Fruit fly (Drosophila melanogaster) whole organism, embryonic: ENCODE measurements around the gene Inx3.
A peak's percentile ranks its signal among the peaks of the same experiment; 100 is the strongest.

ENCODE experiments used
- BEAF-32 ChIP-seq: fragments of 200-800 bp; sonication (Bioruptor generic); optimal IDR thresholded peaks from 3 replicates; lab custom pipeline; 2017; ENCODE audit warnings: missing biosample characterization, missing genetic modification characterization, mild to moderate bottlenecking, moderate library complexity, missing genetic modification reagents
- Bgb ChIP-seq: fragments of 200-800 bp; sonication (Bioruptor generic); IDR thresholded peaks from 2 replicates; pipeline ENCODE4 v1.3.6; 2022; ENCODE audit warnings: missing biosample characterization, missing genetic modification characterization; ENCODE audit not compliant: partially characterized antibody
- C15 ChIP-seq: fragments of 200-800 bp; sonication (Bioruptor generic); IDR thresholded peaks from 3 replicates; pipeline ENCODE4 v1.3.6; 2022; ENCODE audit warnings: missing biosample characterization, missing genetic modification characterization
- CG10366 ChIP-seq: fragments of 200-800 bp; sonication (Bioruptor generic); IDR thresholded peaks from 2 replicates; pipeline ENCODE4 v1.3.6; 2022; ENCODE audit warnings: missing biosample characterization, missing genetic modification characterization
- CG11247 ChIP-seq: fragments of 200-800 bp; sonication (Bioruptor generic); IDR thresholded peaks from 2 replicates; pipeline ENCODE4 v1.3.6; 2022; ENCODE audit warnings: missing biosample characterization, missing genetic modification characterization
- CG11456 ChIP-seq: fragments of 200-800 bp; sonication (Bioruptor generic); IDR thresholded peaks from 3 replicates; pipeline ENCODE4 v1.3.6; 2022; ENCODE audit warnings: missing biosample characterization, missing genetic modification characterization
- CG12744 ChIP-seq: fragments of 200-800 bp; sonication (Bioruptor generic); optimal IDR thresholded peaks from 2 replicates; lab custom pipeline; 2016; ENCODE audit warnings: missing biosample characterization, missing genetic modification characterization
- CG13123 ChIP-seq: fragments of 200-800 bp; sonication (Bioruptor generic); optimal IDR thresholded peaks from 2 replicates; lab custom pipeline; 2016; ENCODE audit warnings: missing biosample characterization, missing genetic modification characterization
- CG14710 ChIP-seq: fragments of 200-800 bp; sonication (Bioruptor generic); optimal IDR thresholded peaks from 3 replicates; lab custom pipeline; 2019; ENCODE audit warnings: missing biosample characterization, mild to moderate bottlenecking, missing genetic modification characterization, moderate library complexity
- CG15011 ChIP-seq: fragments of 200-800 bp; sonication (Bioruptor generic); optimal IDR thresholded peaks from 3 replicates; lab custom pipeline; 2018; ENCODE audit warnings: missing biosample characterization, mild to moderate bottlenecking, missing genetic modification characterization
- CG15479 ChIP-seq: fragments of 200-800 bp; sonication (Bioruptor generic); optimal IDR thresholded peaks from 3 replicates; lab custom pipeline; 2019; ENCODE audit warnings: missing biosample characterization, mild to moderate bottlenecking, missing genetic modification characterization, moderate library complexity
- CG1603 ChIP-seq: fragments of 200-800 bp; sonication (Bioruptor generic); optimal IDR thresholded peaks from 2 replicates; lab custom pipeline; 2019; ENCODE audit warnings: missing biosample characterization, mild to moderate bottlenecking, missing genetic modification characterization, moderate library complexity
- CG1647 ChIP-seq: fragments of 200-800 bp; sonication (Bioruptor generic); optimal IDR thresholded peaks from 3 replicates; lab custom pipeline; 2016; ENCODE audit warnings: missing biosample characterization, missing genetic modification characterization
- CG17328 ChIP-seq: fragments of 200-800 bp; sonication (Bioruptor generic); IDR thresholded peaks from 2 replicates; pipeline ENCODE4 v1.3.6; 2022; ENCODE audit warnings: missing biosample characterization, missing genetic modification characterization
- CG17361 ChIP-seq: fragments of 200-800 bp; sonication (Bioruptor generic); IDR thresholded peaks from 3 replicates; pipeline ENCODE4 v1.3.6; 2022; ENCODE audit warnings: missing biosample characterization, missing genetic modification characterization
- CG2129 ChIP-seq: fragments of 200-800 bp; sonication (Bioruptor generic); IDR thresholded peaks from 2 replicates; pipeline ENCODE4 v1.3.6; 2022; ENCODE audit warnings: missing biosample characterization, missing genetic modification characterization; ENCODE audit not compliant: partially characterized antibody
- CG31224 ChIP-seq: fragments of 200-800 bp; sonication (Bioruptor generic); IDR thresholded peaks from 2 replicates; pipeline ENCODE4 v1.3.6; 2022; ENCODE audit warnings: missing biosample characterization, missing genetic modification characterization
- CG32772 ChIP-seq: fragments of 200-800 bp; sonication (Bioruptor generic); IDR thresholded peaks from 2 replicates; pipeline ENCODE4 v1.3.6; 2022; ENCODE audit warnings: missing biosample characterization, missing genetic modification characterization
- CG4282 ChIP-seq: fragments of 200-800 bp; sonication (Bioruptor generic); optimal IDR thresholded peaks from 2 replicates; lab custom pipeline; 2016; ENCODE audit warnings: missing biosample characterization, missing genetic modification characterization
- CG8388 ChIP-seq: fragments of 200-800 bp; sonication (Bioruptor generic); optimal IDR thresholded peaks from 2 replicates; lab custom pipeline; 2019; ENCODE audit warnings: missing biosample characterization, mild to moderate bottlenecking, missing genetic modification characterization, moderate library complexity
- CG8478 ChIP-seq: fragments of >200 bp; optimal IDR thresholded peaks from 2 replicates; lab custom pipeline; 2018
- Dref ChIP-seq: fragments of 200-800 bp; sonication (Bioruptor generic); IDR thresholded peaks from 2 replicates; pipeline ENCODE4 v1.3.6; 2022; ENCODE audit warnings: missing biosample characterization, missing genetic modification characterization
- Ets65A ChIP-seq: fragments of 200-800 bp; sonication (Bioruptor generic); peaks from one replicate; lab custom pipeline; 2016; ENCODE audit warnings: missing biosample characterization, missing genetic modification characterization
- Ets97D ChIP-seq: fragments of 200-800 bp; sonication (Bioruptor generic); optimal IDR thresholded peaks from 3 replicates; lab custom pipeline; 2016; ENCODE audit warnings: missing biosample characterization, missing genetic modification characterization
- Gug ChIP-seq: fragments of 200-800 bp; sonication (Bioruptor generic); IDR thresholded peaks from 4 replicates; pipeline ENCODE4 v1.3.6; 2022; ENCODE audit warnings: missing biosample characterization, missing genetic modification characterization
- Hand ChIP-seq: fragments of 200-800 bp; sonication (Bioruptor generic); optimal IDR thresholded peaks from 2 replicates; lab custom pipeline; 2017; ENCODE audit warnings: mild to moderate bottlenecking, missing biosample characterization, missing genetic modification reagents, missing genetic modification characterization
- HmgD ChIP-seq: fragments of 200-800 bp; sonication (Bioruptor generic); optimal IDR thresholded peaks from 3 replicates; lab custom pipeline; 2016; ENCODE audit warnings: missing biosample characterization, missing genetic modification characterization
- Optix ChIP-seq: fragments of 200-800 bp; sonication (Bioruptor generic); IDR thresholded peaks from 3 replicates; pipeline ENCODE4 v1.3.6; 2022; ENCODE audit warnings: missing biosample characterization, missing genetic modification characterization
- Tbp ChIP-seq: fragments of >200 bp; optimal IDR thresholded peaks from 2 replicates; lab custom pipeline; 2018; ENCODE audit warnings: missing biosample characterization, missing genetic modification characterization
- Trl ChIP-seq, 3 experiments: fragments of >200 bp in 2 of 3; fragments of 200-800 bp in 1 of 3; sonication (Bioruptor generic) in 1 of 3; optimal IDR thresholded peaks; 2 replicates in 1 of 3; 3 replicates in 2 of 3; lab custom pipeline; 2016 to 2017; ENCODE audit warnings: missing biosample characterization in 1 of 3, missing genetic modification characterization in 1 of 3
- ab ChIP-seq: fragments of 200-800 bp; sonication (Bioruptor generic); optimal IDR thresholded peaks from 2 replicates; lab custom pipeline; 2016; ENCODE audit warnings: missing biosample characterization, missing genetic modification characterization
- caup ChIP-seq: fragments of 200-800 bp; sonication (Bioruptor generic); optimal IDR thresholded peaks from 3 replicates; lab custom pipeline; 2017; ENCODE audit warnings: missing biosample characterization, mild to moderate bottlenecking, missing genetic modification characterization, moderate library complexity; ENCODE audit not compliant: severe bottlenecking
- crol ChIP-seq: fragments of 200-800 bp; sonication (Bioruptor generic); IDR thresholded peaks from 2 replicates; pipeline ENCODE4 v1.3.6; 2022; ENCODE audit warnings: missing biosample characterization, missing genetic modification characterization
- disco-r ChIP-seq: fragments of 200-800 bp; sonication (Bioruptor generic); optimal IDR thresholded peaks from 2 replicates; lab custom pipeline; 2016; ENCODE audit warnings: missing biosample characterization, missing genetic modification characterization
- esg ChIP-seq: fragments of 200-800 bp; sonication (Bioruptor generic); conservative IDR thresholded peaks from 2 replicates; pipeline ENCODE4 v1.3.6; 2022; ENCODE audit warnings: missing biosample characterization, missing genetic modification characterization
- eve ChIP-seq, 2 experiments: fragments of >200 bp; optimal IDR thresholded peaks; 2 replicates each; lab custom pipeline; 2017; ENCODE audit warnings: missing biosample characterization in 2 of 2, missing genetic modification characterization in 2 of 2
- fru ChIP-seq: fragments of >200 bp; optimal IDR thresholded peaks from 2 replicates; lab custom pipeline; 2017
- ftz-f1 ChIP-seq: fragments of 200-800 bp; sonication (Bioruptor generic); optimal IDR thresholded peaks from 2 replicates; lab custom pipeline; 2016; ENCODE audit warnings: missing biosample characterization, missing genetic modification characterization
- ham ChIP-seq: fragments of 200-800 bp; sonication (Bioruptor generic); IDR thresholded peaks from 2 replicates; pipeline ENCODE4 v1.3.6; 2022; ENCODE audit warnings: missing biosample characterization, missing genetic modification characterization
- hb ChIP-seq: fragments of 200-800 bp; sonication (Bioruptor generic); IDR thresholded peaks from 3 replicates; pipeline ENCODE4 v1.3.6; 2022; ENCODE audit warnings: missing biosample characterization, missing genetic modification characterization; ENCODE audit not compliant: partially characterized antibody
- maf-S ChIP-seq: fragments of 200-800 bp; sonication (Bioruptor generic); optimal IDR thresholded peaks from 2 replicates; lab custom pipeline; 2016; ENCODE audit warnings: missing biosample characterization, missing genetic modification characterization
- pan ChIP-seq, 4 experiments: fragments of >200 bp in 3 of 4; fragments of 200-800 bp in 1 of 4; sonication (Bioruptor generic) in 1 of 4; optimal IDR thresholded peaks in 3 of 4; IDR thresholded peaks in 1 of 4; 2 replicates each; pipeline versions ENCODE4 v1.3.6 to Lab custom; 2017 to 2022; ENCODE audit warnings: missing biosample characterization in 2 of 4, missing genetic modification characterization in 2 of 4, mixed read lengths in 1 of 4
- ro ChIP-seq: fragments of 200-800 bp; sonication (Bioruptor generic); IDR thresholded peaks from 2 replicates; pipeline ENCODE4 v1.3.6; 2022; ENCODE audit warnings: missing biosample characterization, missing genetic modification characterization
- row ChIP-seq: fragments of 200-800 bp; sonication (Bioruptor generic); IDR thresholded peaks from 3 replicates; pipeline ENCODE4 v1.3.6; 2022; ENCODE audit warnings: missing biosample characterization, missing genetic modification characterization
- salm ChIP-seq: fragments of 200-800 bp; sonication (Bioruptor generic); optimal IDR thresholded peaks from 2 replicates; lab custom pipeline; 2018; ENCODE audit warnings: missing biosample characterization, mild to moderate bottlenecking, missing genetic modification characterization
- sens-2 ChIP-seq: fragments of 200-800 bp; sonication (Bioruptor generic); IDR thresholded peaks from 2 replicates; pipeline ENCODE4 v1.3.6; 2022; ENCODE audit warnings: missing biosample characterization, missing genetic modification characterization
- sima ChIP-seq: fragments of 200-800 bp; sonication (Bioruptor generic); optimal IDR thresholded peaks from 2 replicates; lab custom pipeline; 2016; ENCODE audit warnings: missing biosample characterization, missing genetic modification characterization
- slou ChIP-seq: fragments of 200-800 bp; sonication (Bioruptor generic); optimal IDR thresholded peaks from 3 replicates; lab custom pipeline; 2016; ENCODE audit warnings: missing biosample characterization, missing genetic modification characterization
- toy ChIP-seq: fragments of 200-800 bp; sonication (Bioruptor generic); IDR thresholded peaks from 2 replicates; pipeline ENCODE4 v1.3.6; 2022; ENCODE audit warnings: missing biosample characterization, missing genetic modification characterization
- z ChIP-seq: fragments of 200-800 bp; sonication (Bioruptor generic); IDR thresholded peaks from 3 replicates; pipeline ENCODE4 v1.3.6; 2022; ENCODE audit warnings: missing biosample characterization, missing genetic modification characterization

Gene Inx3

DNA sequence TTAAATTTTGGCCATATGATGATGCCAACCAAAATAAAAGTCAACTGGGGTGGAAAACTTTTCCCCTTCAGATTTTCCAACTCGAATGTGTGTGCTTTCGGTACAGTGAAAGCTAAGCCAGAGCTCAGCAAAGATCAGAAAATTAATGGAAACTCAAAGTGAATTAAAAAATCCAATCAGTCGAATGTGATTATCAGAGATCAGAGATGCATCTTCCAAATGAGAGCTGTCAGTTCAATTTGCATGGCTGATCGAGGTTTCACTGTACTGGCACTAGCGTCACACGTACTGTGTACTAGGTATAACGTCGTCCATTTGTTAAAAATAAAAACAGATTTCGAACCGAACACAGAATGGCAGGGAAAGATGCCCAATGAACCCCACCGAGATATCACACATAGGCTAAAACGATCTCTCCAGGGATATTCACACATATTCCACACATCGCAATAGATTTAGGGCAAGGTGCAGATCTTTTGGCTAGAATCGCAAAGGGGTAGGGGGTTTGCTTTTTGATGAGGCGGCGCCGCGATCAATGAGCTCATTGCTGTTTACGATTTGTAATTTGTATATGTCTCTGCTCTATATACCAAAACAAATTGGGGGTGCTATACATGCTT is 45.6 kb upstream of the Inx3 start (continued):
- TF ChIP-seq pan (optimal IDR thresholded peaks at IDR 0.05; lab: Kevin White, UChicago), result no peak
- TF ChIP-seq pan (GFP tag; optimal IDR thresholded peaks at IDR 0.05 in 1 of 2, IDR thresholded peaks at IDR 0.05 in 1 of 2), result peak in 1 of 2 experiments; percentile 90
- no peak for TF ChIP-seq Trl (optimal IDR thresholded peaks at IDR 0.05; lab: Kevin White, UChicago)
- TF ChIP-seq Trl (GFP tag; optimal IDR thresholded peaks at IDR 0.05; lab: Kevin White, UChicago), result peak; percentile 77
- TF ChIP-seq disco-r (GFP tag; lab: Kevin White, UChicago), result peak; percentile 66
- peak; percentile 79 for TF ChIP-seq CG31224
- peak; percentile 86 for TF ChIP-seq Gug
- peak; percentile 86 for TF ChIP-seq CG11247
- TF ChIP-seq ham, result peak; percentile 69; the same call in 1 of the 2 replicates
- TF ChIP-seq eve (GFP tag; optimal IDR thresholded peaks at IDR 0.05; lab: Kevin White, UChicago), result no peak
- TF ChIP-seq CG8478 (lab: Kevin White, UChicago), result no peak
- TF ChIP-seq fru (lab: Kevin White, UChicago), result no peak
- TF ChIP-seq HmgD (GFP tag; lab: Kevin White, UChicago), result peak; percentile 12
- peak; percentile 21 for TF ChIP-seq CG13123 (GFP tag; lab: Kevin White, UChicago)
- TF ChIP-seq CG1603 (tag; lab: Kevin White, UChicago), result peak; percentile 84
- TF ChIP-seq CG17328 (GFP tag; lab: Robert Waterston, UW), result peak; percentile 78
- TF ChIP-seq esg, result peak; percentile 69
- TF ChIP-seq maf-S (GFP tag; lab: Kevin White, UChicago), result peak; percentile 68
- TF ChIP-seq ftz-f1 (GFP tag; lab: Kevin White, UChicago), result no peak
- peak; percentile 65 for TF ChIP-seq ab (GFP tag; lab: Kevin White, UChicago)
- TF ChIP-seq salm (tag; lab: Kevin White, UChicago), result peak; percentile 33
- TF ChIP-seq hb, result no peak
- no peak for TF ChIP-seq crol (GFP tag; lab: Robert Waterston, UW)
- peak; percentile 96 for TF ChIP-seq Ets65A (GFP tag; lab: Kevin White, UChicago)
- peak; percentile 59; the same call in 1 of the 2 replicates for TF ChIP-seq toy (GFP tag; lab: Robert Waterston, UW)
- TF ChIP-seq CG2129 (GFP tag; lab: Robert Waterston, UW), result no peak
- TF ChIP-seq CG11456 (GFP tag; lab: Robert Waterston, UW), result peak; percentile 91
- 0 out of 2 replicates have a peak, but pooled peaks have one; percentile 10 for TF ChIP-seq Dref (GFP tag; lab: Robert Waterston, UW)
- peak; percentile 85 for TF ChIP-seq CG10366
- TF ChIP-seq CG8388 (GFP tag; lab: Kevin White, UChicago), result peak; percentile 64
- TF ChIP-seq CG15479 (GFP tag; lab: Kevin White, UChicago), result no peak
- peak; percentile 50; the same call in 2 of the 3 replicates for TF ChIP-seq CG17361 (GFP tag; lab: Robert Waterston, UW)
- TF ChIP-seq CG14710 (tag; lab: Kevin White, UChicago), result no peak
- no peak for TF ChIP-seq Tbp (GFP tag; lab: Kevin White, UChicago)
- TF ChIP-seq Bgb (GFP tag; lab: Robert Waterston, UW), result no peak
- TF ChIP-seq CG32772 (GFP tag; lab: Robert Waterston, UW), result peak; percentile 86
- peak; percentile 60 for TF ChIP-seq CG12744 (GFP tag; lab: Kevin White, UChicago)
- TF ChIP-seq z, result no peak
- TF ChIP-seq caup, result peak; percentile 57
- TF ChIP-seq ro (GFP tag; lab: Robert Waterston, UW), result peak; percentile 33; the same call in 1 of the 2 replicates
- TF ChIP-seq Ets97D (GFP tag; lab: Kevin White, UChicago), result peak; percentile 32
- TF ChIP-seq row, result peak; percentile 86
- peak; percentile 76; the same call in 2 of the 3 replicates for TF ChIP-seq C15 (GFP tag; lab: Robert Waterston, UW)
- no peak for TF ChIP-seq sens-2
- TF ChIP-seq sima, result no peak
- TF ChIP-seq CG15011, result peak; percentile 29
- TF ChIP-seq slou (GFP tag; lab: Kevin White, UChicago), result peak; percentile 25
- TF ChIP-seq BEAF-32 (GFP tag; lab: Kevin White, UChicago), result no peak
- peak; percentile 17 for TF ChIP-seq Hand
- TF ChIP-seq CG4282 (GFP tag; lab: Kevin White, UChicago), result no peak
- peak; percentile 60 for TF ChIP-seq CG1647 (GFP tag; lab: Kevin White, UChicago)
- peak; percentile 66; the same call in 2 of the 3 replicates for TF ChIP-seq Optix (GFP tag; lab: Robert Waterston, UW)
